Worm (Caenorhabditis elegans) whole organism, late embryonic: ENCODE measurements around the gene C53B4.2.

ENCODE experiments used
- T23F11.4 ChIP-seq: fragments of 200-800 bp; sonication (Bioruptor generic); optimal IDR thresholded peaks from 2 replicates; lab custom pipeline; 2018; ENCODE audit warnings: mild to moderate bottlenecking, missing genetic modification characterization, missing compliant biosample characterization
- ceh-48 ChIP-seq: sonication (generic microtip); optimal IDR thresholded peaks from 2 replicates; lab custom pipeline; 2016; ENCODE audit warnings: missing genetic modification characterization, inconsistent platforms, missing compliant biosample characterization
- ceh-9 ChIP-seq: sonication (generic microtip); optimal IDR thresholded peaks from 2 replicates; lab custom pipeline; 2016; ENCODE audit warnings: mild to moderate bottlenecking, missing genetic modification characterization, inconsistent platforms, missing compliant biosample characterization
- dmd-4 ChIP-seq: sonication (generic microtip); optimal IDR thresholded peaks from 2 replicates; lab custom pipeline; 2016; ENCODE audit warnings: borderline replicate concordance, missing genetic modification characterization, missing compliant biosample characterization
- elt-2 ChIP-seq: sonication (generic microtip); optimal IDR thresholded peaks from 2 replicates; lab custom pipeline; 2016; ENCODE audit warnings: missing genetic modification reagents, missing genetic modification characterization, missing compliant biosample characterization
- fax-1 ChIP-seq: sonication (generic microtip); optimal IDR thresholded peaks from 2 replicates; lab custom pipeline; 2016; ENCODE audit warnings: missing genotype, missing genetic modification characterization, missing compliant biosample characterization
- fkh-10 ChIP-seq: fragments of 150-350 bp; optimal IDR thresholded peaks from 2 replicates; lab custom pipeline; 2014; ENCODE audit warnings: missing biosample characterization, missing genetic modification reagents, missing genetic modification characterization
- lin-11 ChIP-seq: fragments of 200-800 bp; sonication (Bioruptor generic); optimal IDR thresholded peaks from 2 replicates; lab custom pipeline; 2018; ENCODE audit warnings: mild to moderate bottlenecking, missing genetic modification characterization, missing compliant biosample characterization
- nhr-11 ChIP-seq: fragments of 150-350 bp; optimal IDR thresholded peaks from 2 replicates; lab custom pipeline; 2014; ENCODE audit warnings: missing biosample characterization, missing genetic modification characterization
- nhr-232 ChIP-seq: sonication (generic microtip); optimal IDR thresholded peaks from 2 replicates; lab custom pipeline; 2016; ENCODE audit warnings: missing genetic modification characterization, missing compliant biosample characterization
- rnt-1 ChIP-seq: sonication (generic microtip); optimal IDR thresholded peaks from 2 replicates; lab custom pipeline; 2016; ENCODE audit warnings: missing genetic modification characterization, missing compliant biosample characterization
- sox-4 ChIP-seq: sonication (generic microtip); optimal IDR thresholded peaks from 2 replicates; lab custom pipeline; 2017; ENCODE audit warnings: mild to moderate bottlenecking, missing genetic modification characterization, inconsistent platforms, missing compliant biosample characterization
- tbx-2 ChIP-seq: sonication (generic microtip); optimal IDR thresholded peaks from 2 replicates; lab custom pipeline; 2016; ENCODE audit warnings: missing genetic modification characterization, missing compliant biosample characterization
- ttx-3 ChIP-seq: sonication (generic microtip); optimal IDR thresholded peaks from 2 replicates; lab custom pipeline; 2016; ENCODE audit warnings: missing genetic modification reagents, missing genetic modification characterization, missing compliant biosample characterization

- no peak for TF ChIP-seq nhr-11
- TF ChIP-seq fkh-10 = no peak
- no peak for TF ChIP-seq T23F11.4 (GFP tag; lab: Kevin White, UChicago)
- no peak for TF ChIP-seq fax-1
- no peak for TF ChIP-seq dmd-4
- TF ChIP-seq lin-11 = no peak
- TF ChIP-seq elt-2 (tag; lab: Kevin White, UChicago) = no peak
- TF ChIP-seq ceh-48 (tag; lab: Kevin White, UChicago) = no peak
- TF ChIP-seq rnt-1 (tag; lab: Kevin White, UChicago) = no peak
- TF ChIP-seq nhr-232 = no peak
- no peak for TF ChIP-seq ttx-3
- TF ChIP-seq sox-4 = no peak
- no peak for TF ChIP-seq ceh-9 (tag; lab: Kevin White, UChicago)
- TF ChIP-seq tbx-2 = no peak
These were observed 16.6 kb upstream of the C53B4.2 start for ce11 chrIV:8949078-8950039.
